Fruit fly (Drosophila melanogaster) whole organism, embryonic: ENCODE measurements around the gene CG2129.
A peak's percentile ranks its signal among the peaks of the same experiment; 100 is the strongest.

Experiments used
- ATbp ChIP-seq: fragments of 200-800 bp; sonication (Bioruptor generic); optimal IDR thresholded peaks from 2 replicates; lab custom pipeline; 2017; ENCODE audit warnings: missing biosample characterization, mild to moderate bottlenecking, missing genetic modification characterization, missing genetic modification reagents
- Ada2b ChIP-seq: fragments of 200-800 bp; sonication (Bioruptor generic); IDR thresholded peaks from 2 replicates; pipeline ENCODE4 v1.3.6; 2022; ENCODE audit warnings: missing biosample characterization, missing genetic modification characterization
- Asciz ChIP-seq: fragments of 200-800 bp; sonication (Bioruptor generic); optimal IDR thresholded peaks from 2 replicates; lab custom pipeline; 2017; ENCODE audit warnings: missing biosample characterization, mild to moderate bottlenecking, missing genetic modification characterization, missing genetic modification reagents
- Bteb2 ChIP-seq: fragments of 200-800 bp; sonication (Bioruptor generic); optimal IDR thresholded peaks from 2 replicates; lab custom pipeline; 2016; ENCODE audit warnings: missing biosample characterization, missing genetic modification characterization
- CG10147 ChIP-seq: fragments of 200-800 bp; sonication (Bioruptor generic); optimal IDR thresholded peaks from 2 replicates; lab custom pipeline; 2019; ENCODE audit warnings: missing biosample characterization, mild to moderate bottlenecking, missing genetic modification characterization, moderate library complexity
- CG11093 ChIP-seq: fragments of 200-800 bp; sonication (Bioruptor generic); IDR thresholded peaks from 3 replicates; pipeline ENCODE4 v1.3.6; 2022; ENCODE audit warnings: missing biosample characterization, missing genetic modification characterization
- CG12769 ChIP-seq: fragments of 200-800 bp; sonication (Bioruptor generic); optimal IDR thresholded peaks from 2 replicates; lab custom pipeline; 2019; ENCODE audit warnings: missing biosample characterization, mild to moderate bottlenecking, missing genetic modification characterization, moderate library complexity
- CG14014 ChIP-seq: fragments of 200-800 bp; sonication (Bioruptor generic); IDR thresholded peaks from 2 replicates; pipeline ENCODE4 v1.3.6; 2022; ENCODE audit warnings: missing biosample characterization, missing genetic modification characterization
- CG16815 ChIP-seq: fragments of 200-800 bp; sonication (Bioruptor generic); optimal IDR thresholded peaks from 3 replicates; lab custom pipeline; 2017; ENCODE audit warnings: missing biosample characterization, mild to moderate bottlenecking, missing genetic modification characterization
- CG32532 ChIP-seq: fragments of 200-800 bp; sonication (Bioruptor generic); IDR thresholded peaks from 2 replicates; pipeline ENCODE4 v1.3.6; 2022; ENCODE audit warnings: missing biosample characterization, missing genetic modification characterization
- CG32767 ChIP-seq: fragments of 200-800 bp; sonication (Bioruptor generic); IDR thresholded peaks from 2 replicates; pipeline ENCODE4 v1.3.6; 2022; ENCODE audit warnings: missing biosample characterization, missing genetic modification characterization
- CG43689 ChIP-seq: fragments of 200-800 bp; sonication (Bioruptor generic); IDR thresholded peaks from 2 replicates; pipeline ENCODE4 v1.3.6; 2022; ENCODE audit warnings: missing biosample characterization, missing genetic modification characterization
- CG6683 ChIP-seq: fragments of 200-800 bp; sonication (Bioruptor generic); optimal IDR thresholded peaks from 2 replicates; lab custom pipeline; 2017; ENCODE audit warnings: missing biosample characterization, mild to moderate bottlenecking, missing genetic modification characterization, missing genetic modification reagents
- CG6765 ChIP-seq: fragments of 200-800 bp; sonication (Bioruptor generic); optimal IDR thresholded peaks from 3 replicates; lab custom pipeline; 2017; ENCODE audit warnings: missing biosample characterization, mild to moderate bottlenecking, missing genetic modification characterization
- CG7556 ChIP-seq: fragments of 200-800 bp; sonication (Bioruptor generic); optimal IDR thresholded peaks from 2 replicates; lab custom pipeline; 2017; ENCODE audit warnings: missing biosample characterization, mild to moderate bottlenecking, missing genetic modification characterization
- CG9215 ChIP-seq: fragments of 200-800 bp; sonication (Bioruptor generic); IDR thresholded peaks from 2 replicates; pipeline ENCODE4 v1.3.6; 2022; ENCODE audit warnings: missing biosample characterization, missing genetic modification characterization
- CkIIα-i1 ChIP-seq: fragments of 200-800 bp; sonication (Bioruptor generic); IDR thresholded peaks from 2 replicates; pipeline ENCODE4 v1.3.6; 2022; ENCODE audit warnings: missing biosample characterization, missing genetic modification characterization
- D19B ChIP-seq: fragments of 200-800 bp; sonication (Bioruptor generic); optimal IDR thresholded peaks from 2 replicates; lab custom pipeline; 2017; ENCODE audit warnings: missing biosample characterization, mild to moderate bottlenecking, missing genetic modification characterization
- Dek ChIP-seq: fragments of 200-800 bp; sonication (Bioruptor generic); optimal IDR thresholded peaks from 3 replicates; lab custom pipeline; 2019; ENCODE audit warnings: missing biosample characterization, mild to moderate bottlenecking, missing genetic modification characterization, moderate library complexity
- Doc2 ChIP-seq: fragments of 200-800 bp; sonication (Bioruptor generic); IDR thresholded peaks from 2 replicates; pipeline ENCODE4 v1.3.6; 2022; ENCODE audit warnings: missing biosample characterization, missing genetic modification characterization
- Elba2 ChIP-seq: fragments of 200-800 bp; sonication (Bioruptor generic); optimal IDR thresholded peaks from 3 replicates; lab custom pipeline; 2016; ENCODE audit warnings: missing biosample characterization, missing genetic modification characterization
- Ets65A ChIP-seq: fragments of 200-800 bp; sonication (Bioruptor generic); peaks from one replicate; lab custom pipeline; 2016; ENCODE audit warnings: missing biosample characterization, missing genetic modification characterization
- GATAe ChIP-seq: fragments of 200-800 bp; sonication (Bioruptor generic); conservative IDR thresholded peaks from 2 replicates; pipeline ENCODE4 v1.3.6; 2022; ENCODE audit warnings: missing biosample characterization, missing genetic modification characterization
- HLH3B ChIP-seq: fragments of 200-800 bp; sonication (Bioruptor generic); IDR thresholded peaks from 2 replicates; pipeline ENCODE4 v1.3.6; 2022; ENCODE audit warnings: missing biosample characterization, missing genetic modification characterization
- Hey ChIP-seq: fragments of 200-800 bp; sonication (Bioruptor generic); optimal IDR thresholded peaks from 3 replicates; lab custom pipeline; 2018; ENCODE audit warnings: missing biosample characterization, mild to moderate bottlenecking, missing genetic modification characterization
- HmgZ ChIP-seq: fragments of 200-800 bp; sonication (Bioruptor generic); optimal IDR thresholded peaks from 2 replicates; lab custom pipeline; 2018; ENCODE audit warnings: missing biosample characterization, mild to moderate bottlenecking, missing genetic modification characterization
- Hmr ChIP-seq: fragments of 200-800 bp; sonication (Bioruptor generic); optimal IDR thresholded peaks from 3 replicates; lab custom pipeline; 2017; ENCODE audit warnings: mild to moderate bottlenecking, missing biosample characterization, missing genetic modification reagents, missing genetic modification characterization
- Hsf ChIP-seq: fragments of 200-800 bp; sonication (Bioruptor generic); optimal IDR thresholded peaks from 3 replicates; lab custom pipeline; 2016; ENCODE audit warnings: missing biosample characterization, missing genetic modification characterization
- Mes4 ChIP-seq: fragments of 200-800 bp; sonication (Bioruptor generic); optimal IDR thresholded peaks from 2 replicates; lab custom pipeline; 2016; ENCODE audit warnings: missing biosample characterization, missing genetic modification characterization
- NC2β ChIP-seq: fragments of 200-800 bp; sonication (Bioruptor generic); optimal IDR thresholded peaks from 2 replicates; lab custom pipeline; 2016; ENCODE audit warnings: missing biosample characterization, missing genetic modification characterization
- NK7.1 ChIP-seq: fragments of 200-800 bp; sonication (Bioruptor generic); optimal IDR thresholded peaks from 3 replicates; lab custom pipeline; 2016; ENCODE audit warnings: missing biosample characterization, missing genetic modification characterization
- Optix ChIP-seq: fragments of 200-800 bp; sonication (Bioruptor generic); IDR thresholded peaks from 3 replicates; pipeline ENCODE4 v1.3.6; 2022; ENCODE audit warnings: missing biosample characterization, missing genetic modification characterization
- Xbp1 ChIP-seq: fragments of 200-800 bp; sonication (Bioruptor generic); optimal IDR thresholded peaks from 3 replicates; lab custom pipeline; 2016; ENCODE audit warnings: missing biosample characterization, mild to moderate bottlenecking, missing genetic modification characterization
- ara ChIP-seq: fragments of 200-800 bp; sonication (Bioruptor generic); IDR thresholded peaks from 2 replicates; pipeline ENCODE4 v1.3.6; 2022; ENCODE audit warnings: missing biosample characterization, missing genetic modification characterization
- cg ChIP-seq: fragments of 200-800 bp; sonication (Bioruptor generic); optimal IDR thresholded peaks from 3 replicates; lab custom pipeline; 2019; ENCODE audit warnings: missing biosample characterization, mild to moderate bottlenecking, missing genetic modification characterization, moderate library complexity
- disco-r ChIP-seq: fragments of 200-800 bp; sonication (Bioruptor generic); optimal IDR thresholded peaks from 2 replicates; lab custom pipeline; 2016; ENCODE audit warnings: missing biosample characterization, missing genetic modification characterization
- dysf ChIP-seq: fragments of 200-800 bp; sonication (Bioruptor generic); IDR thresholded peaks from 3 replicates; pipeline ENCODE4 v1.3.6; 2022; ENCODE audit warnings: missing biosample characterization, missing genetic modification characterization
- hb ChIP-seq: fragments of 200-800 bp; sonication (Bioruptor generic); IDR thresholded peaks from 3 replicates; pipeline ENCODE4 v1.3.6; 2022; ENCODE audit warnings: missing biosample characterization, missing genetic modification characterization; ENCODE audit not compliant: partially characterized antibody
- her ChIP-seq: fragments of 200-800 bp; sonication (Bioruptor generic); optimal IDR thresholded peaks from 2 replicates; lab custom pipeline; 2016; ENCODE audit warnings: missing biosample characterization, missing genetic modification characterization
- nau ChIP-seq: fragments of 200-800 bp; sonication (Bioruptor generic); optimal IDR thresholded peaks from 3 replicates; lab custom pipeline; 2017; ENCODE audit warnings: missing biosample characterization, mild to moderate bottlenecking, missing genetic modification characterization, missing genetic modification reagents
- onecut ChIP-seq: fragments of 200-800 bp; sonication (Bioruptor generic); IDR thresholded peaks from 2 replicates; pipeline ENCODE4 v1.3.6; 2022; ENCODE audit warnings: missing biosample characterization, missing genetic modification characterization
- psq ChIP-seq: fragments of 200-800 bp; sonication (Bioruptor generic); optimal IDR thresholded peaks from 2 replicates; lab custom pipeline; 2017; ENCODE audit warnings: missing biosample characterization, missing genetic modification characterization
- run ChIP-seq: fragments of 200-800 bp; sonication (Bioruptor generic); optimal IDR thresholded peaks from 3 replicates; lab custom pipeline; 2018; ENCODE audit warnings: missing biosample characterization, mild to moderate bottlenecking, missing genetic modification characterization
- scrt ChIP-seq: fragments of 200-800 bp; sonication (Bioruptor generic); optimal IDR thresholded peaks from 2 replicates; lab custom pipeline; 2018; ENCODE audit warnings: missing biosample characterization, mild to moderate bottlenecking, missing genetic modification characterization, moderate library complexity
- sisA ChIP-seq: fragments of 200-800 bp; sonication (Bioruptor generic); IDR thresholded peaks from 2 replicates; pipeline ENCODE4 v1.3.6; 2022; ENCODE audit warnings: missing biosample characterization, missing genetic modification characterization
- sna ChIP-seq: fragments of 200-800 bp; sonication (Bioruptor generic); IDR thresholded peaks from 2 replicates; pipeline ENCODE4 v1.3.6; 2022; ENCODE audit warnings: missing biosample characterization, missing genetic modification characterization; ENCODE audit not compliant: partially characterized antibody
- sug ChIP-seq: fragments of 200-800 bp; optimal IDR thresholded peaks from 2 replicates; lab custom pipeline; 2019; ENCODE audit warnings: missing biosample characterization, mild to moderate bottlenecking, missing genetic modification characterization, moderate library complexity
- tna ChIP-seq: fragments of 200-800 bp; sonication (Bioruptor generic); IDR thresholded peaks from 2 replicates; pipeline ENCODE4 v1.3.6; 2022; ENCODE audit warnings: missing biosample characterization, missing genetic modification characterization; ENCODE audit not compliant: partially characterized antibody
- unpg ChIP-seq: fragments of 200-800 bp; sonication (Bioruptor generic); optimal IDR thresholded peaks from 3 replicates; lab custom pipeline; 2018; ENCODE audit warnings: missing biosample characterization, mild to moderate bottlenecking, missing genetic modification characterization, moderate library complexity

CG2129 gene

DNA sequence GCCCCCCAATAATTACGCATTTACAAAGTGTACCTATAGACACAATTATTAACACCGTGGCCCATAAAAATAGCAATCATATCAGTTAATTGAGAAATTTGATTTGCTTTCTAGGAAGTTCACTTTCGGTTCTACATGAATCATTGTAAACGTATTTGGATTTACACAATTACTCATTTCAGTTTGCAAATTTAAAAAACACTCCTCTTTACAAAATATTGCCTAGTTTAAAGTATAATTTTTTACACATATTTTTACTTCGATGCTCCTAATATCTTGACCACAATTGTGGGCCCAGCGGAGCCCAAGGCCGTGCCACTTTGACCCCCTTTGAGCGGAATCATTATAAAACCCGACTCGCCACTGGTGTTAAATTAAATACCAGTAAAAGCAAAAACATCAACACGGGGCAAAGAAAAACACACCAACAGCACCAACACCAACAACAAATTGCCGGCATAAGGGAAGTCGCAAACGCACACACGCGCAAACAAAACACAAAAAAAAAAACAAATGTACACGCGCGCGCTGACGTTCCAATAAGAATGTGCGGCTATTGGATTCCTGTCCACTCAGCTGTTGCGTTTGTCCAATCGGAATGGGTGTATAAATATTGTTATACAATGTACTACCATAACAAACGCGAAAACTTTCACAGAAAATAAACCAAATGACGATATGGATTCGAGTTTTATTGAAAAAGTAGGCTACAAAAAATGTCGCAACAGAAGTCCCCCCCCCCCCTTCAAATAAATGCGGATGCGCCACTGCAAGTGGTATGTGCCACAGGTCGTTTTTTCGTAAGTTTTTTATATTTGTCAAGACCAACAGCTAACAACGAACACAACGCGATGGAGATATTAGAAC lies 30.9 kb upstream of the CG2129 start (continued):
- TF ChIP-seq Optix (GFP tag; lab: Robert Waterston, UW) (no peak), hb (no peak), her (GFP tag; lab: Kevin White, UChicago) (peak; percentile 52), Dek (tag; lab: Kevin White, UChicago) (peak; percentile 61), cg (GFP tag; lab: Kevin White, UChicago) (peak; percentile 29), CG14014 (GFP tag; lab: Robert Waterston, UW) (peak; percentile 74), CG9215 (GFP tag; lab: Robert Waterston, UW) (peak; percentile 30; the same call in 1 of the 2 replicates), Hsf (peak; percentile 71), dysf (GFP tag; lab: Robert Waterston, UW) (peak; percentile 73), HmgZ (tag; lab: Kevin White, UChicago) (peak; percentile 64), Doc2 (GFP tag; lab: Robert Waterston, UW) (no peak), Ada2b (peak; percentile 52), Hey (peak; percentile 19), CkIIα-i1 (GFP tag; lab: Robert Waterston, UW) (no peak), NK7.1 (GFP tag; lab: Kevin White, UChicago) (peak; percentile 30), CG6765 (peak; percentile 77), Ets65A (GFP tag; lab: Kevin White, UChicago) (peak; percentile 88), run (tag; lab: Kevin White, UChicago) (peak; percentile 42), GATAe (GFP tag; lab: Robert Waterston, UW) (no peak), scrt (GFP tag; lab: Kevin White, UChicago) (peak; percentile 11), CG11093 (GFP tag; lab: Robert Waterston, UW) (no peak), unpg (peak; percentile 75), CG32767 (GFP tag; lab: Robert Waterston, UW) (0 out of 2 replicates have a peak, but pooled peaks have one; percentile 45), disco-r (GFP tag; lab: Kevin White, UChicago) (peak; percentile 21), Xbp1 (GFP tag; lab: Kevin White, UChicago) (peak; percentile 62), NC2β (peak; percentile 29), CG10147 (GFP tag; lab: Kevin White, UChicago) (peak; percentile 58), Mes4 (peak; percentile 47), HLH3B (GFP tag; lab: Robert Waterston, UW) (peak; percentile 46; the same call in 1 of the 2 replicates), sisA (GFP tag; lab: Robert Waterston, UW) (peak; percentile 39; the same call in 1 of the 2 replicates), CG32532 (GFP tag; lab: Robert Waterston, UW) (peak; percentile 70; the same call in 1 of the 2 replicates), nau (GFP tag; lab: Kevin White, UChicago) (peak; percentile 13), CG12769 (tag; lab: Kevin White, UChicago) (peak; percentile 34), Bteb2 (peak; percentile 48), CG6683 (GFP tag; lab: Kevin White, UChicago) (no peak), sug (peak; percentile 75), Hmr (GFP tag; lab: Kevin White, UChicago) (peak; percentile 75), onecut (GFP tag; lab: Robert Waterston, UW) (no peak), sna (GFP tag; lab: Robert Waterston, UW) (no peak), ATbp (GFP tag; lab: Kevin White, UChicago) (peak; percentile 18), tna (GFP tag; lab: Robert Waterston, UW) (no peak), D19B (GFP tag; lab: Kevin White, UChicago) (peak; percentile 36), psq (GFP tag; lab: Kevin White, UChicago) (no peak), Asciz (GFP tag; lab: Kevin White, UChicago) (peak; percentile 53), CG7556 (GFP tag; lab: Kevin White, UChicago) (peak; percentile 74), ara (GFP tag; lab: Robert Waterston, UW) (peak; percentile 7; the same call in 1 of the 2 replicates), CG16815 (no peak), Elba2 (GFP tag; lab: Kevin White, UChicago) (peak; percentile 80), CG43689 (no peak)
- TF ChIP-seq, all 482 proteins: peak for 254
